Fruit fly (Drosophila melanogaster) whole organism, embryonic: ENCODE measurements around the gene CG7653.
A peak's percentile ranks its signal among the peaks of the same experiment; 100 is the strongest.

ENCODE experiments used
- Adf1 ChIP-seq: fragments of 200-800 bp; sonication (Bioruptor generic); IDR thresholded peaks from 2 replicates; pipeline ENCODE4 v1.3.6; 2022; ENCODE audit warnings: missing biosample characterization, missing genetic modification characterization
- Blimp-1 ChIP-seq: fragments of 200-800 bp; sonication (Bioruptor generic); optimal IDR thresholded peaks from 3 replicates; lab custom pipeline; 2018; ENCODE audit warnings: missing biosample characterization, missing genetic modification characterization, mild to moderate bottlenecking, moderate library complexity, missing genetic modification reagents
- CG10543 ChIP-seq: fragments of 200-800 bp; sonication (Bioruptor generic); optimal IDR thresholded peaks from 3 replicates; lab custom pipeline; 2017; ENCODE audit warnings: missing biosample characterization, mild to moderate bottlenecking, missing genetic modification characterization, moderate library complexity
- CG11247 ChIP-seq: fragments of 200-800 bp; sonication (Bioruptor generic); IDR thresholded peaks from 2 replicates; pipeline ENCODE4 v1.3.6; 2022; ENCODE audit warnings: missing biosample characterization, missing genetic modification characterization
- CG11695 ChIP-seq: fragments of 200-800 bp; sonication (Bioruptor generic); IDR thresholded peaks from 3 replicates; pipeline ENCODE4 v1.3.6; 2022; ENCODE audit warnings: missing biosample characterization, missing genetic modification characterization
- CG12299 ChIP-seq: fragments of 200-800 bp; sonication (Bioruptor generic); optimal IDR thresholded peaks from 2 replicates; lab custom pipeline; 2018; ENCODE audit warnings: missing biosample characterization, mild to moderate bottlenecking, missing genetic modification characterization
- CG12769 ChIP-seq: fragments of 200-800 bp; sonication (Bioruptor generic); optimal IDR thresholded peaks from 2 replicates; lab custom pipeline; 2019; ENCODE audit warnings: missing biosample characterization, mild to moderate bottlenecking, missing genetic modification characterization, moderate library complexity
- CG15011 ChIP-seq: fragments of 200-800 bp; sonication (Bioruptor generic); optimal IDR thresholded peaks from 3 replicates; lab custom pipeline; 2018; ENCODE audit warnings: missing biosample characterization, mild to moderate bottlenecking, missing genetic modification characterization
- CG17385 ChIP-seq: fragments of 200-800 bp; sonication (Bioruptor generic); optimal IDR thresholded peaks from 3 replicates; lab custom pipeline; 2018; ENCODE audit warnings: missing biosample characterization, mild to moderate bottlenecking, missing genetic modification characterization
- CG1792 ChIP-seq: fragments of 200-800 bp; sonication (Bioruptor generic); optimal IDR thresholded peaks from 2 replicates; lab custom pipeline; 2016; ENCODE audit warnings: missing biosample characterization, missing genetic modification characterization
- CG31224 ChIP-seq: fragments of 200-800 bp; sonication (Bioruptor generic); IDR thresholded peaks from 2 replicates; pipeline ENCODE4 v1.3.6; 2022; ENCODE audit warnings: missing biosample characterization, missing genetic modification characterization
- CG7839 ChIP-seq: fragments of 200-800 bp; sonication (Bioruptor generic); optimal IDR thresholded peaks from 3 replicates; lab custom pipeline; 2018; ENCODE audit warnings: missing biosample characterization, mild to moderate bottlenecking, missing genetic modification characterization, moderate library complexity
- CG7963 ChIP-seq: fragments of 200-800 bp; sonication (Bioruptor generic); IDR thresholded peaks from 3 replicates; pipeline ENCODE4 v1.3.6; 2022; ENCODE audit warnings: missing biosample characterization, missing genetic modification characterization; ENCODE audit not compliant: partially characterized antibody
- Dll ChIP-seq: fragments of 200-800 bp; sonication (Bioruptor generic); IDR thresholded peaks from 4 replicates; pipeline ENCODE4 v1.3.6; 2022; ENCODE audit warnings: missing biosample characterization, missing genetic modification characterization; ENCODE audit not compliant: partially characterized antibody
- Dref ChIP-seq: fragments of 200-800 bp; sonication (Bioruptor generic); IDR thresholded peaks from 2 replicates; pipeline ENCODE4 v1.3.6; 2022; ENCODE audit warnings: missing biosample characterization, missing genetic modification characterization
- Ets97D ChIP-seq: fragments of 200-800 bp; sonication (Bioruptor generic); optimal IDR thresholded peaks from 3 replicates; lab custom pipeline; 2016; ENCODE audit warnings: missing biosample characterization, missing genetic modification characterization
- Gug ChIP-seq: fragments of 200-800 bp; sonication (Bioruptor generic); IDR thresholded peaks from 4 replicates; pipeline ENCODE4 v1.3.6; 2022; ENCODE audit warnings: missing biosample characterization, missing genetic modification characterization
- HLH3B ChIP-seq: fragments of 200-800 bp; sonication (Bioruptor generic); IDR thresholded peaks from 2 replicates; pipeline ENCODE4 v1.3.6; 2022; ENCODE audit warnings: missing biosample characterization, missing genetic modification characterization
- HLHmδ ChIP-seq: fragments of 200-800 bp; sonication (Bioruptor generic); optimal IDR thresholded peaks from 2 replicates; lab custom pipeline; 2018; ENCODE audit warnings: missing biosample characterization, mild to moderate bottlenecking, missing genetic modification characterization, moderate library complexity
- Hand ChIP-seq: fragments of 200-800 bp; sonication (Bioruptor generic); optimal IDR thresholded peaks from 2 replicates; lab custom pipeline; 2017; ENCODE audit warnings: mild to moderate bottlenecking, missing biosample characterization, missing genetic modification reagents, missing genetic modification characterization
- HmgZ ChIP-seq: fragments of 200-800 bp; sonication (Bioruptor generic); optimal IDR thresholded peaks from 2 replicates; lab custom pipeline; 2018; ENCODE audit warnings: missing biosample characterization, mild to moderate bottlenecking, missing genetic modification characterization
- Hr78 ChIP-seq, 2 experiments: fragments of 200-800 bp in 1 of 2; fragments of >200 bp in 1 of 2; sonication (Bioruptor generic) in 1 of 2; optimal IDR thresholded peaks; 2 replicates each; lab custom pipeline; 2017 to 2019; ENCODE audit warnings: missing biosample characterization in 2 of 2, missing genetic modification characterization in 2 of 2, mild to moderate bottlenecking in 1 of 2, moderate library complexity in 1 of 2
- NC2β ChIP-seq: fragments of 200-800 bp; sonication (Bioruptor generic); optimal IDR thresholded peaks from 2 replicates; lab custom pipeline; 2016; ENCODE audit warnings: missing biosample characterization, missing genetic modification characterization
- Oaz ChIP-seq: fragments of 200-800 bp; sonication (Bioruptor generic); IDR thresholded peaks from 2 replicates; pipeline ENCODE4 v1.3.6; 2022; ENCODE audit warnings: missing biosample characterization, missing genetic modification characterization
- Poxn ChIP-seq: fragments of 200-800 bp; sonication (Bioruptor generic); IDR thresholded peaks from 2 replicates; pipeline ENCODE4 v1.3.6; 2022; ENCODE audit warnings: missing biosample characterization, missing genetic modification characterization
- Spps ChIP-seq: fragments of 200-800 bp; sonication (Bioruptor generic); optimal IDR thresholded peaks from 2 replicates; lab custom pipeline; 2018; ENCODE audit warnings: missing biosample characterization, mild to moderate bottlenecking, missing genetic modification characterization
- Sry-β ChIP-seq: fragments of 200-800 bp; sonication (Bioruptor generic); optimal IDR thresholded peaks from 2 replicates; lab custom pipeline; 2018; ENCODE audit warnings: missing biosample characterization, mild to moderate bottlenecking, missing genetic modification characterization, moderate library complexity
- cad ChIP-seq: fragments of >200 bp; optimal IDR thresholded peaks from 2 replicates; lab custom pipeline; 2017; ENCODE audit warnings: missing biosample characterization, missing genetic modification characterization
- chinmo ChIP-seq: fragments of 200-800 bp; sonication (Bioruptor generic); IDR thresholded peaks from 4 replicates; pipeline ENCODE4 v1.3.6; 2022; ENCODE audit warnings: missing biosample characterization, missing genetic modification characterization; ENCODE audit not compliant: partially characterized antibody
- chn ChIP-seq: fragments of 200-800 bp; sonication (Bioruptor generic); optimal IDR thresholded peaks from 2 replicates; lab custom pipeline; 2016; ENCODE audit warnings: missing biosample characterization, missing genetic modification characterization
- danr ChIP-seq: fragments of 200-800 bp; sonication (Bioruptor generic); IDR thresholded peaks from 2 replicates; pipeline ENCODE4 v1.3.6; 2022; ENCODE audit warnings: missing biosample characterization, missing genetic modification characterization
- dm ChIP-seq: fragments of 200-800 bp; sonication (Bioruptor generic); optimal IDR thresholded peaks from 3 replicates; lab custom pipeline; 2016; ENCODE audit warnings: missing biosample characterization, missing genetic modification characterization
- dpn ChIP-seq, 2 experiments: fragments of 200-800 bp; sonication (Bioruptor generic); optimal IDR thresholded peaks; 3 replicates each; lab custom pipeline; 2016; ENCODE audit warnings: missing biosample characterization in 2 of 2, missing genetic modification characterization in 2 of 2
- fd102C ChIP-seq: fragments of 200-800 bp; sonication (Bioruptor generic); optimal IDR thresholded peaks from 2 replicates; lab custom pipeline; 2018; ENCODE audit warnings: missing biosample characterization, mild to moderate bottlenecking, missing genetic modification characterization, moderate library complexity
- ftz-f1 ChIP-seq: fragments of 200-800 bp; sonication (Bioruptor generic); optimal IDR thresholded peaks from 2 replicates; lab custom pipeline; 2016; ENCODE audit warnings: missing biosample characterization, missing genetic modification characterization
- kni ChIP-seq: fragments of 200-800 bp; sonication (Bioruptor generic); optimal IDR thresholded peaks from 3 replicates; lab custom pipeline; 2017; ENCODE audit warnings: mild to moderate bottlenecking, missing biosample characterization, missing genetic modification reagents, missing genetic modification characterization
- knrl ChIP-seq: fragments of 200-800 bp; sonication (Bioruptor generic); IDR thresholded peaks from 3 replicates; pipeline ENCODE4 v1.3.6; 2022; ENCODE audit warnings: missing biosample characterization, missing genetic modification characterization; ENCODE audit not compliant: partially characterized antibody
- nom ChIP-seq: fragments of 200-800 bp; sonication (Bioruptor generic); optimal IDR thresholded peaks from 2 replicates; lab custom pipeline; 2017; ENCODE audit warnings: missing biosample characterization, missing genetic modification characterization, mild to moderate bottlenecking, moderate library complexity, missing genetic modification reagents
- oc ChIP-seq: fragments of 200-800 bp; sonication (Bioruptor generic); optimal IDR thresholded peaks from 2 replicates; lab custom pipeline; 2018; ENCODE audit warnings: missing biosample characterization, mild to moderate bottlenecking, missing genetic modification characterization, moderate library complexity
- pfk ChIP-seq: fragments of 200-800 bp; sonication (Bioruptor generic); optimal IDR thresholded peaks from 2 replicates; lab custom pipeline; 2018; ENCODE audit warnings: missing biosample characterization, mild to moderate bottlenecking, missing genetic modification characterization, moderate library complexity
- sim ChIP-seq: fragments of 200-800 bp; sonication (Bioruptor generic); IDR thresholded peaks from 2 replicates; pipeline ENCODE4 v1.3.6; 2022; ENCODE audit warnings: missing biosample characterization, missing genetic modification characterization
- sr ChIP-seq: fragments of 200-800 bp; sonication (Bioruptor generic); IDR thresholded peaks from 3 replicates; pipeline ENCODE4 v1.3.6; 2022; ENCODE audit warnings: missing biosample characterization, missing genetic modification characterization
- sug ChIP-seq: fragments of 200-800 bp; optimal IDR thresholded peaks from 2 replicates; lab custom pipeline; 2019; ENCODE audit warnings: missing biosample characterization, mild to moderate bottlenecking, missing genetic modification characterization, moderate library complexity
- tin ChIP-seq: fragments of 200-800 bp; sonication (Bioruptor generic); optimal IDR thresholded peaks from 3 replicates; lab custom pipeline; 2016; ENCODE audit warnings: missing biosample characterization, missing genetic modification characterization
- vvl ChIP-seq: fragments of 200-800 bp; sonication (Bioruptor generic); IDR thresholded peaks from 2 replicates; pipeline ENCODE4 v1.3.6; 2022; ENCODE audit warnings: missing biosample characterization, missing genetic modification characterization
- z ChIP-seq: fragments of 200-800 bp; sonication (Bioruptor generic); IDR thresholded peaks from 3 replicates; pipeline ENCODE4 v1.3.6; 2022; ENCODE audit warnings: missing biosample characterization, missing genetic modification characterization
- zen ChIP-seq: fragments of 200-800 bp; sonication (Bioruptor generic); optimal IDR thresholded peaks from 3 replicates; lab custom pipeline; 2018; ENCODE audit warnings: missing biosample characterization, mild to moderate bottlenecking, missing genetic modification characterization, moderate library complexity
- zen2 ChIP-seq: fragments of 200-800 bp; sonication (Bioruptor generic); IDR thresholded peaks from 3 replicates; pipeline ENCODE4 v1.3.6; 2022; ENCODE audit warnings: missing biosample characterization, missing genetic modification characterization; ENCODE audit not compliant: partially characterized antibody

Gene CG7653

dm6 chr2L:15912008-15912900, 32.3 kb upstream of the CG7653 start (continued):
- TF ChIP-seq Dref (GFP tag; lab: Robert Waterston, UW) (no peak), HmgZ (tag; lab: Kevin White, UChicago) (peak; percentile 88), fd102C (GFP tag; lab: Kevin White, UChicago) (no peak), vvl (peak; percentile 82), CG11695 (GFP tag; lab: Robert Waterston, UW) (peak; percentile 91), zen (tag; lab: Kevin White, UChicago) (peak; percentile 78), Oaz (peak; percentile 75), CG15011 (GFP tag; lab: Kevin White, UChicago) (peak; percentile 84), Gug (peak; percentile 73), oc (tag; lab: Kevin White, UChicago) (peak; percentile 97), knrl (no peak), CG17385 (GFP tag; lab: Kevin White, UChicago) (peak; percentile 89), HLH3B (GFP tag; lab: Robert Waterston, UW) (peak; percentile 94), dpn (GFP tag; optimal IDR thresholded peaks at IDR 0.05; lab: Kevin White, UChicago) (peak; percentile 19 to 93), CG7963 (GFP tag; lab: Robert Waterston, UW) (no peak), Hand (GFP tag; lab: Kevin White, UChicago) (peak; percentile 85), pfk (GFP tag; lab: Kevin White, UChicago) (no peak), Spps (peak; percentile 90), chn (GFP tag; lab: Kevin White, UChicago) (peak; percentile 36), Poxn (GFP tag; lab: Robert Waterston, UW) (peak; percentile 72), dm (GFP tag; lab: Kevin White, UChicago) (no peak), CG11247 (GFP tag; lab: Robert Waterston, UW) (peak; percentile 78), sim (GFP tag; lab: Robert Waterston, UW) (peak; percentile 71; the same call in 1 of the 2 replicates), NC2β (GFP tag; lab: Kevin White, UChicago) (no peak)

- TF ChIP-seq cad (GFP tag; lab: Kevin White, UChicago) (no peak), sug (tag; lab: Kevin White, UChicago) (peak; percentile 82), nom (GFP tag; lab: Kevin White, UChicago) (peak; percentile 3), CG7839 (no peak), CG10543 (GFP tag; lab: Kevin White, UChicago) (peak; percentile 79), CG1792 (GFP tag; lab: Kevin White, UChicago) (no peak), Hr78 (GFP tag; optimal IDR thresholded peaks at IDR 0.05; lab: Kevin White, UChicago) (peak in 1 of 2 experiments; percentile 99), Dll (GFP tag; lab: Robert Waterston, UW) (peak; percentile 32; the same call in 1 of the 4 replicates), Sry-β (GFP tag; lab: Kevin White, UChicago) (no peak), HLHmδ (peak; percentile 52), Adf1 (GFP tag; lab: Robert Waterston, UW) (peak; percentile 3; the same call in 1 of the 2 replicates), CG31224 (GFP tag; lab: Robert Waterston, UW) (peak; percentile 100), sr (GFP tag; lab: Robert Waterston, UW) (peak; percentile 49; the same call in 1 of the 3 replicates), ftz-f1 (GFP tag; lab: Kevin White, UChicago) (peak; percentile 100), CG12769 (tag; lab: Kevin White, UChicago) (peak; percentile 78), Spps (no peak), kni (GFP tag; lab: Kevin White, UChicago) (peak; percentile 92), z (GFP tag; lab: Robert Waterston, UW) (peak; percentile 85; the same call in 2 of the 3 replicates), chinmo (peak; percentile 100), Ets97D (GFP tag; lab: Kevin White, UChicago) (no peak), tin (no peak), danr (GFP tag; lab: Robert Waterston, UW) (no peak), CG12299 (no peak), Blimp-1 (GFP tag; lab: Kevin White, UChicago) (peak; percentile 90), zen2 (GFP tag; lab: Robert Waterston, UW) (peak; percentile 57; the same call in 1 of the 3 replicates)
Observed at dm6 chr2L:15911591-15912007, 31.6 kb upstream of the CG7653 start.
